Worm (Caenorhabditis elegans): ENCODE measurements around the gene mop-25.2.

DNA sequence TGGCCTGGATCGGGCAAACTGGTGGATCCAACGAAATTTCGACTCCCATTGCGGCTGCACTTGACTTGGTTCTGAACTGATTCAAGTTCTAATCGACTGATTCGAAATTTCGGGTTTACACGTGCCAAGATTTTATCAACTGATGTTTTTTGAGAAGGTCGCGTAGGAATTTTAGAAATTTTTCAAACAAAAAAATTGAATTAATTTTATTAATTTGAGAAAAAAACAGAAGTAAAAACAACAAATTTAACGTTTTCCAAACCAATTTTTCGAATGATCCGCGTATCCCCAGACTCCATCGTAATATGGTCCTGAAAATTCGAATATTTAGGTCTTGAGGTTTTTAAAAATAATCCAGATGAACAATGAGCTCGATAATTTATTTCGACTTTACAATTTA, 50.6 kb downstream of the mop-25.2 start, which contains the start of gene ZK1307.3:
- TF ChIP-seq rpc-1 (optimal IDR thresholded peaks at IDR 0.05) (no peak), rpc-1 (tag; optimal IDR thresholded peaks at IDR 0.05) (no peak), nfyb-1 (GFP tag; IDR thresholded peaks at IDR 0.05) (no peak), pbrm-1 (GFP tag; IDR thresholded peaks at IDR 0.05) (no peak), F10E7.11 (tag; optimal IDR thresholded peaks at IDR 0.05) (no peak), F57A8.1 (GFP tag; optimal IDR thresholded peaks at IDR 0.05) (no peak), Y53F4B.3 (GFP tag; IDR thresholded peaks at IDR 0.05) (no peak), ceh-91 (GFP tag; IDR thresholded peaks at IDR 0.05) (no peak), madf-6 (GFP tag; IDR thresholded peaks at IDR 0.05) (no peak), ama-1 (optimal IDR thresholded peaks at IDR 0.05) (no peak), ama-1 (GFP tag; optimal IDR thresholded peaks at IDR 0.05) (no peak), ekl-4 (GFP tag; IDR thresholded peaks at IDR 0.05) (no peak)
